Fruit fly (Drosophila melanogaster) whole organism, embryonic: ENCODE results near the gene CG13088.

ENCODE experiments used
- ATbp ChIP-seq: fragments of 200-800 bp; sonication (Bioruptor generic); optimal IDR thresholded peaks from 2 replicates; lab custom pipeline; 2017; ENCODE audit warnings: missing biosample characterization, mild to moderate bottlenecking, missing genetic modification characterization, missing genetic modification reagents
- Atf3 ChIP-seq: fragments of 200-800 bp; sonication (Bioruptor generic); optimal IDR thresholded peaks from 3 replicates; lab custom pipeline; 2016; ENCODE audit warnings: missing biosample characterization, missing genetic modification characterization
- Bgb ChIP-seq: fragments of 200-800 bp; sonication (Bioruptor generic); IDR thresholded peaks from 2 replicates; pipeline ENCODE4 v1.3.6; 2022; ENCODE audit warnings: missing biosample characterization, missing genetic modification characterization; ENCODE audit not compliant: partially characterized antibody
- Blimp-1 ChIP-seq: fragments of 200-800 bp; sonication (Bioruptor generic); optimal IDR thresholded peaks from 3 replicates; lab custom pipeline; 2018; ENCODE audit warnings: missing biosample characterization, missing genetic modification characterization, mild to moderate bottlenecking, moderate library complexity, missing genetic modification reagents
- CG10431 ChIP-seq: fragments of 200-800 bp; sonication (Bioruptor generic); optimal IDR thresholded peaks from 3 replicates; lab custom pipeline; 2018; ENCODE audit warnings: missing biosample characterization, mild to moderate bottlenecking, missing genetic modification characterization
- CG11723 ChIP-seq: fragments of 200-800 bp; sonication (Bioruptor generic); optimal IDR thresholded peaks from 2 replicates; lab custom pipeline; 2017; ENCODE audit warnings: missing biosample characterization, mild to moderate bottlenecking, missing genetic modification characterization
- CG12219 ChIP-seq: fragments of 200-800 bp; sonication (Bioruptor generic); optimal IDR thresholded peaks from 3 replicates; lab custom pipeline; 2018; ENCODE audit warnings: missing biosample characterization, mild to moderate bottlenecking, missing genetic modification characterization
- CG15269 ChIP-seq: fragments of 200-800 bp; sonication (Bioruptor generic); optimal IDR thresholded peaks from 2 replicates; lab custom pipeline; 2018; ENCODE audit warnings: missing biosample characterization, mild to moderate bottlenecking, missing genetic modification characterization, moderate library complexity
- CG1529 ChIP-seq: fragments of 200-800 bp; sonication (Bioruptor generic); optimal IDR thresholded peaks from 3 replicates; lab custom pipeline; 2018; ENCODE audit warnings: missing biosample characterization, missing genetic modification characterization
- CG15696 ChIP-seq: fragments of 200-800 bp; sonication (Bioruptor generic); optimal IDR thresholded peaks from 2 replicates; lab custom pipeline; 2019; ENCODE audit warnings: missing biosample characterization, mild to moderate bottlenecking, missing genetic modification characterization, moderate library complexity
- CG17359 ChIP-seq: fragments of 200-800 bp; sonication (Bioruptor generic); optimal IDR thresholded peaks from 3 replicates; lab custom pipeline; 2018; ENCODE audit warnings: missing biosample characterization, mild to moderate bottlenecking, missing genetic modification characterization, moderate library complexity
- CG2202 ChIP-seq: fragments of 200-800 bp; sonication (Bioruptor generic); optimal IDR thresholded peaks from 2 replicates; lab custom pipeline; 2018; ENCODE audit warnings: missing biosample characterization, mild to moderate bottlenecking, missing genetic modification characterization
- CG2875 ChIP-seq: fragments of 200-800 bp; sonication (Bioruptor generic); optimal IDR thresholded peaks from 2 replicates; lab custom pipeline; 2017; ENCODE audit warnings: missing biosample characterization, mild to moderate bottlenecking, missing genetic modification characterization, missing genetic modification reagents
- CG30403 ChIP-seq: fragments of 200-800 bp; sonication (Bioruptor generic); optimal IDR thresholded peaks from 3 replicates; lab custom pipeline; 2016; ENCODE audit warnings: missing biosample characterization, missing genetic modification characterization
- CG3995 ChIP-seq: fragments of 200-800 bp; sonication (Bioruptor generic); optimal IDR thresholded peaks from 3 replicates; lab custom pipeline; 2016; ENCODE audit warnings: missing biosample characterization, missing genetic modification characterization
- CG4730 ChIP-seq: fragments of 200-800 bp; sonication (Bioruptor generic); IDR thresholded peaks from 2 replicates; pipeline ENCODE4 v1.3.6; 2022; ENCODE audit warnings: missing biosample characterization, missing genetic modification characterization
- CG5953 ChIP-seq: fragments of 200-800 bp; sonication (Bioruptor generic); IDR thresholded peaks from 2 replicates; pipeline ENCODE4 v1.3.6; 2022; ENCODE audit warnings: missing biosample characterization, missing genetic modification characterization
- CG6254 ChIP-seq: fragments of 200-800 bp; sonication (Bioruptor generic); optimal IDR thresholded peaks from 3 replicates; lab custom pipeline; 2017; ENCODE audit warnings: mild to moderate bottlenecking, missing biosample characterization, missing genetic modification reagents, missing genetic modification characterization
- CG7786 ChIP-seq: fragments of 200-800 bp; sonication (Bioruptor generic); optimal IDR thresholded peaks from 2 replicates; lab custom pipeline; 2016; ENCODE audit warnings: missing biosample characterization, missing genetic modification characterization
- CG9727 ChIP-seq: fragments of 200-800 bp; sonication (Bioruptor generic); optimal IDR thresholded peaks from 3 replicates; lab custom pipeline; 2017; ENCODE audit warnings: missing biosample characterization, mild to moderate bottlenecking, missing genetic modification characterization
- CkIIα-i1 ChIP-seq: fragments of 200-800 bp; sonication (Bioruptor generic); IDR thresholded peaks from 2 replicates; pipeline ENCODE4 v1.3.6; 2022; ENCODE audit warnings: missing biosample characterization, missing genetic modification characterization
- D ChIP-seq, 2 experiments: fragments of 200-800 bp in 1 of 2; fragments of >200 bp in 1 of 2; sonication (Bioruptor generic) in 1 of 2; optimal IDR thresholded peaks; 2 replicates in 1 of 2; 3 replicates in 1 of 2; lab custom pipeline; 2017; ENCODE audit warnings: mild to moderate bottlenecking in 1 of 2, missing biosample characterization in 1 of 2, missing genetic modification characterization in 1 of 2, missing genetic modification reagents in 1 of 2
- H2.0 ChIP-seq: fragments of 200-800 bp; sonication (Bioruptor generic); IDR thresholded peaks from 2 replicates; pipeline ENCODE4 v1.3.6; 2022; ENCODE audit warnings: missing biosample characterization, missing genetic modification characterization
- Hmx ChIP-seq: fragments of 200-800 bp; sonication (Bioruptor generic); optimal IDR thresholded peaks from 2 replicates; lab custom pipeline; 2016; ENCODE audit warnings: missing biosample characterization, missing genetic modification characterization
- Lim3 ChIP-seq: fragments of 200-800 bp; sonication (Bioruptor generic); IDR thresholded peaks from 2 replicates; pipeline ENCODE4 v1.3.6; 2022; ENCODE audit warnings: missing biosample characterization, missing genetic modification characterization
- MBD-R2 ChIP-seq: fragments of 200-800 bp; sonication (Bioruptor generic); IDR thresholded peaks from 2 replicates; pipeline ENCODE4 v1.3.6; 2022; ENCODE audit warnings: missing biosample characterization, missing genetic modification characterization
- Meics ChIP-seq: fragments of 200-800 bp; sonication (Bioruptor generic); optimal IDR thresholded peaks from 2 replicates; lab custom pipeline; 2017; ENCODE audit warnings: missing biosample characterization, mild to moderate bottlenecking, missing genetic modification characterization
- Nf-YA ChIP-seq: fragments of 200-800 bp; sonication (Bioruptor generic); IDR thresholded peaks from 2 replicates; pipeline ENCODE4 v1.3.6; 2022; ENCODE audit warnings: missing biosample characterization, missing genetic modification characterization
- NfI ChIP-seq: fragments of 200-800 bp; sonication (Bioruptor generic); optimal IDR thresholded peaks from 3 replicates; lab custom pipeline; 2018; ENCODE audit warnings: missing biosample characterization, mild to moderate bottlenecking, missing genetic modification characterization, moderate library complexity
- Optix ChIP-seq: fragments of 200-800 bp; sonication (Bioruptor generic); IDR thresholded peaks from 3 replicates; pipeline ENCODE4 v1.3.6; 2022; ENCODE audit warnings: missing biosample characterization, missing genetic modification characterization
- PHDP ChIP-seq: fragments of 200-800 bp; sonication (Bioruptor generic); optimal IDR thresholded peaks from 3 replicates; lab custom pipeline; 2018; ENCODE audit warnings: missing biosample characterization, mild to moderate bottlenecking, missing genetic modification characterization, moderate library complexity
- Usf ChIP-seq: fragments of 200-800 bp; sonication (Bioruptor generic); optimal IDR thresholded peaks from 2 replicates; lab custom pipeline; 2017; ENCODE audit warnings: missing genotype, missing biosample characterization, missing genetic modification characterization
- ase ChIP-seq: fragments of 200-800 bp; sonication (Bioruptor generic); IDR thresholded peaks from 3 replicates; pipeline ENCODE4 v1.3.6; 2022; ENCODE audit warnings: missing biosample characterization, missing genetic modification characterization
- bbx ChIP-seq: fragments of 200-800 bp; sonication (Bioruptor generic); IDR thresholded peaks from 2 replicates; pipeline ENCODE4 v1.3.6; 2022; ENCODE audit warnings: missing biosample characterization, missing genetic modification characterization; ENCODE audit not compliant: partially characterized antibody
- chinmo ChIP-seq: fragments of 200-800 bp; sonication (Bioruptor generic); IDR thresholded peaks from 4 replicates; pipeline ENCODE4 v1.3.6; 2022; ENCODE audit warnings: missing biosample characterization, missing genetic modification characterization; ENCODE audit not compliant: partially characterized antibody
- chn ChIP-seq: fragments of 200-800 bp; sonication (Bioruptor generic); optimal IDR thresholded peaks from 2 replicates; lab custom pipeline; 2016; ENCODE audit warnings: missing biosample characterization, missing genetic modification characterization
- dysf ChIP-seq: fragments of 200-800 bp; sonication (Bioruptor generic); IDR thresholded peaks from 3 replicates; pipeline ENCODE4 v1.3.6; 2022; ENCODE audit warnings: missing biosample characterization, missing genetic modification characterization
- fd3F ChIP-seq: fragments of 200-800 bp; sonication (Bioruptor generic); optimal IDR thresholded peaks from 2 replicates; lab custom pipeline; 2018; ENCODE audit warnings: missing biosample characterization, mild to moderate bottlenecking, missing genetic modification characterization, moderate library complexity
- hb ChIP-seq: fragments of 200-800 bp; sonication (Bioruptor generic); IDR thresholded peaks from 3 replicates; pipeline ENCODE4 v1.3.6; 2022; ENCODE audit warnings: missing biosample characterization, missing genetic modification characterization; ENCODE audit not compliant: partially characterized antibody
- hkb ChIP-seq, 2 experiments: fragments of 200-800 bp in 1 of 2; fragments of >200 bp in 1 of 2; sonication (Bioruptor generic) in 1 of 2; IDR thresholded peaks in 1 of 2; optimal IDR thresholded peaks in 1 of 2; 2 replicates each; pipeline versions ENCODE4 v1.3.6 to Lab custom; 2017 to 2022; ENCODE audit warnings: missing biosample characterization in 1 of 2, missing genetic modification characterization in 1 of 2
- lov ChIP-seq, 2 experiments: fragments of 200-800 bp in 1 of 2; fragments of >200 bp in 1 of 2; sonication (Bioruptor generic) in 1 of 2; IDR thresholded peaks in 1 of 2; optimal IDR thresholded peaks in 1 of 2; 2 replicates in 1 of 2; 3 replicates in 1 of 2; pipeline versions ENCODE4 v1.3.6 to Lab custom; 2017 to 2022; ENCODE audit warnings: missing biosample characterization in 1 of 2, missing genetic modification characterization in 1 of 2
- luna ChIP-seq: fragments of 200-800 bp; sonication (Bioruptor generic); optimal IDR thresholded peaks from 2 replicates; lab custom pipeline; 2016; ENCODE audit warnings: missing biosample characterization, missing genetic modification characterization
- pan ChIP-seq, 4 experiments: fragments of >200 bp in 3 of 4; fragments of 200-800 bp in 1 of 4; sonication (Bioruptor generic) in 1 of 4; optimal IDR thresholded peaks in 3 of 4; IDR thresholded peaks in 1 of 4; 2 replicates each; pipeline versions ENCODE4 v1.3.6 to Lab custom; 2017 to 2022; ENCODE audit warnings: missing biosample characterization in 2 of 4, missing genetic modification characterization in 2 of 4, mixed read lengths in 1 of 4
- pita ChIP-seq: fragments of 200-800 bp; sonication (Bioruptor generic); optimal IDR thresholded peaks from 2 replicates; lab custom pipeline; 2017; ENCODE audit warnings: missing biosample characterization, mild to moderate bottlenecking, missing genetic modification characterization
- prd ChIP-seq, 3 experiments: fragments of >200 bp in 2 of 3; fragments of 200-800 bp in 1 of 3; sonication (Bioruptor generic) in 1 of 3; optimal IDR thresholded peaks in 2 of 3; IDR thresholded peaks in 1 of 3; 2 replicates in 2 of 3; 3 replicates in 1 of 3; pipeline versions ENCODE4 v1.3.6 to Lab custom; 2017 to 2022; ENCODE audit warnings: missing biosample characterization in 1 of 3, missing genetic modification characterization in 1 of 3
- ssp ChIP-seq: fragments of 200-800 bp; sonication (Bioruptor generic); IDR thresholded peaks from 2 replicates; pipeline ENCODE4 v1.3.6; 2022; ENCODE audit warnings: missing biosample characterization, missing genetic modification characterization
- tin ChIP-seq: fragments of 200-800 bp; sonication (Bioruptor generic); optimal IDR thresholded peaks from 3 replicates; lab custom pipeline; 2016; ENCODE audit warnings: missing biosample characterization, missing genetic modification characterization

Gene CG13088

dm6 chr2L:8473448-8473847 is 15.3 kb upstream of the CG13088 start (continued):
- TF ChIP-seq CG15269 (tag; lab: Kevin White, UChicago) (no peak), CG1529 (GFP tag; lab: Kevin White, UChicago) (no peak), ssp (peak; percentile 45; the same call in 1 of the 2 replicates), CG30403 (peak; percentile 37), chn (GFP tag; lab: Kevin White, UChicago) (no peak), PHDP (tag; lab: Kevin White, UChicago) (no peak), CG6254 (GFP tag; lab: Kevin White, UChicago) (peak; percentile 71), dysf (GFP tag; lab: Robert Waterston, UW) (peak; percentile 73), prd (optimal IDR thresholded peaks at IDR 0.05; lab: Kevin White, UChicago) (no peak), prd (GFP tag; IDR thresholded peaks at IDR 0.05; lab: Robert Waterston, UW) (peak; percentile 77), D (optimal IDR thresholded peaks at IDR 0.05; lab: Kevin White, UChicago) (no peak), D (GFP tag; optimal IDR thresholded peaks at IDR 0.05; lab: Kevin White, UChicago) (peak; percentile 58), Meics (GFP tag; lab: Kevin White, UChicago) (peak; percentile 54), Blimp-1 (GFP tag; lab: Kevin White, UChicago) (peak; percentile 75), fd3F (peak; percentile 15), CG4730 (GFP tag; lab: Robert Waterston, UW) (no peak), pan (optimal IDR thresholded peaks at IDR 0.05; lab: Kevin White, UChicago) (no peak), pan (GFP tag; optimal IDR thresholded peaks at IDR 0.05 in 1 of 2, IDR thresholded peaks at IDR 0.05 in 1 of 2) (peak in 1 of 2 experiments; percentile 77), chinmo (GFP tag; lab: Robert Waterston, UW) (no peak), CG3995 (no peak), CG12219 (peak; percentile 35), bbx (GFP tag; lab: Robert Waterston, UW) (no peak), H2.0 (peak; percentile 51; the same call in 1 of the 2 replicates), CG9727 (GFP tag; lab: Kevin White, UChicago) (peak; percentile 66), pita (no peak), Atf3 (GFP tag; lab: Kevin White, UChicago) (peak; percentile 25), Hmx (no peak), CG15696 (tag; lab: Kevin White, UChicago) (no peak), Usf (GFP tag; lab: Kevin White, UChicago) (no peak), ATbp (GFP tag; lab: Kevin White, UChicago) (peak; percentile 26), tin (peak; percentile 23), Lim3 (GFP tag; lab: Robert Waterston, UW) (no peak), ase (GFP tag; lab: Robert Waterston, UW) (peak; percentile 57; the same call in 1 of the 3 replicates), CG2875 (GFP tag; lab: Kevin White, UChicago) (peak; percentile 28), MBD-R2 (GFP tag; lab: Robert Waterston, UW) (0 out of 2 replicates have a peak, but pooled peaks have one; percentile 5), CG17359 (tag; lab: Kevin White, UChicago) (peak; percentile 66), CG10431 (GFP tag; lab: Kevin White, UChicago) (no peak), luna (GFP tag; lab: Kevin White, UChicago) (no peak), CG7786 (GFP tag; lab: Kevin White, UChicago) (no peak), Bgb (GFP tag; lab: Robert Waterston, UW) (no peak), Optix (GFP tag; lab: Robert Waterston, UW) (peak; percentile 47; the same call in 1 of the 3 replicates), CkIIα-i1 (GFP tag; lab: Robert Waterston, UW) (no peak), NfI (no peak), hb (GFP tag; lab: Robert Waterston, UW) (no peak), hkb (optimal IDR thresholded peaks at IDR 0.05; lab: Kevin White, UChicago) (no peak), hkb (GFP tag; IDR thresholded peaks at IDR 0.05; lab: Robert Waterston, UW) (peak; percentile 60), CG2202 (tag; lab: Kevin White, UChicago) (no peak), CG5953 (GFP tag; lab: Robert Waterston, UW) (0 out of 2 replicates have a peak, but pooled peaks have one; percentile 34), Nf-YA (GFP tag; lab: Robert Waterston, UW) (no peak), CG11723 (peak; percentile 25), lov (optimal IDR thresholded peaks at IDR 0.05; lab: Kevin White, UChicago) (no peak), lov (GFP tag; IDR thresholded peaks at IDR 0.05; lab: Robert Waterston, UW) (peak; percentile 76; the same call in 2 of the 3 replicates)
